Worm (Caenorhabditis elegans) whole organism, mixed stage, embryonic: ENCODE results near the gene C33B4.2.

Source experiments
- nhr-2 ChIP-seq: fragments of 150-350 bp; optimal IDR thresholded peaks from 2 replicates; lab custom pipeline; 2014; ENCODE audit warnings: missing biosample characterization, missing genetic modification characterization
- unc-62 ChIP-seq: fragments of 150-350 bp; optimal IDR thresholded peaks from 2 replicates; lab custom pipeline; 2014; ENCODE audit warnings: missing biosample characterization, missing genetic modification reagents, missing genetic modification characterization

DNA sequence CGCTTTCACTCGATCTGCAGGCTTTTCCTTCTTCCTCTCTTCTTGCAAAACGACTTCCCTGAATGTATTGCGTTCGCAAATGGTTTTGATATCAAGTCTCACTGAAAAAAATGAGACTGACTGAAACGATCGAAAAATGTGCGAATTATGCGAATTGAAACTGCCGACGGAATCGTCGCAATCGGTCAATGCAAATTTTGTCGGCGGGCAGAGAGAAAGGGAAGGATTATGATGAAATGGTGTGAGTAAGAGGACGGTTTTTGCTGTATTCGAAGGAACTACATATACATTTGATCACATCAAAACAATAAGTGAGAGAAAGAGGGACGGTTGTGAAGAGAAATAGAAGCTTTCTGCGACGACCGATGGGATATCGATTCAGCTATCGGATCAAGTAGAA lies 43.7 kb upstream of the C33B4.2 start, which contains the start of gene C05D12.1:
- TF ChIP-seq unc-62 (GFP tag; lab: Kevin White, UChicago) (no peak), nhr-2 (no peak)
